Worm (Caenorhabditis elegans): ENCODE results near the gene pes-9.

The pes-9 gene

ce11 chrV:14585351-14585750 lies 11.5 kb downstream of the pes-9 start, which contains the start of gene Y40H4A.2:
Y40H4A.2 (minus strand) TSS chrV:14585451.
- no peak for TF ChIP-seq ama-1 (optimal IDR thresholded peaks at IDR 0.05)
- no peak for TF ChIP-seq ztf-4 (tag; optimal IDR thresholded peaks at IDR 0.05)

ce11 chrV:14579619-14580018 lies 17.2 kb downstream of the pes-9 start, which contains the start of gene gar-3:
gar-3 (minus strand) TSS chrV:14579719.
- TF ChIP-seq unc-55 (GFP tag; optimal IDR thresholded peaks at IDR 0.05) (peak; percentile 45), aly-2 (tag; optimal IDR thresholded peaks at IDR 0.05) (no peak)

DNA sequence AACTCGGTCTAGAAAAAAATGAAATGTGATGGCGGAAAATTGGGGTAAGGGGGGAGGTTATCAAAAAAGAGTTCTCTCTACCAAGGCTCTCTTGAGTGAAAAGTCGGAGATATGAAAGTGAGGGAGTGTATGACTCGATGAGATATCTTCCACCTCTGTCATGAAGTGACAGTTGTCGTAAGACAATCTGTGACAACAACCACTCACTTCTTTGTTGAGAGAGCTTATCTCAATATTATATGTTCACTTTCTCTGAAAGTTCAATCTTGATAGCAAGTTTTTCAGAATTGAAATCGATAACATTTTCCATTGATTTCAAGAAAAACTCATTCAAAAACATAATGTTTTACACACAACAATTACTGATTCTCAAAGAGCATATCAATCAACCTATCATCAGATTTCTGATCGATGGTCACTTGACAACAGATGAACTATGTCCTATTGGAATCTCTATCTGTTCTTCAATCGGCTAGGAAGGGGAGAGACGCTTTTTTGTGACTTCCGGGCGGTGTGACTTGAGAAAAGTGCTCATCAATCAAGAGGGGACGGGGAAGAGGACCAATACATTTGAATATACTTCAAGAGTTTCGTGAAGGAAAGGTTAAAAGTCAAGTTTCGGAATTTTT lies 20.0 kb downstream of the pes-9 start:
- TF ChIP-seq nhr-21 (tag; optimal IDR thresholded peaks at IDR 0.05) (no peak), aly-2 (tag; optimal IDR thresholded peaks at IDR 0.05) (no peak), nhr-10 (tag; optimal IDR thresholded peaks at IDR 0.05) (no peak), mdl-1 (tag; optimal IDR thresholded peaks at IDR 0.05) (no peak), snpc-4 (tag; optimal IDR thresholded peaks at IDR 0.05) (no peak), lsy-2 (tag; optimal IDR thresholded peaks at IDR 0.05) (peak in 1 of 2 experiments; percentile 8), F13H6.1 (tag; optimal IDR thresholded peaks at IDR 0.05) (peak; percentile 44), nhr-11 (tag; optimal IDR thresholded peaks at IDR 0.05) (no peak), crh-2 (tag; optimal IDR thresholded peaks at IDR 0.05) (no peak), alr-1 (tag; optimal IDR thresholded peaks at IDR 0.05) (no peak), Y55F3AM.14 (GFP tag; optimal IDR thresholded peaks at IDR 0.05) (no peak), gmeb-1 (tag; optimal IDR thresholded peaks at IDR 0.05) (no peak)

DNA sequence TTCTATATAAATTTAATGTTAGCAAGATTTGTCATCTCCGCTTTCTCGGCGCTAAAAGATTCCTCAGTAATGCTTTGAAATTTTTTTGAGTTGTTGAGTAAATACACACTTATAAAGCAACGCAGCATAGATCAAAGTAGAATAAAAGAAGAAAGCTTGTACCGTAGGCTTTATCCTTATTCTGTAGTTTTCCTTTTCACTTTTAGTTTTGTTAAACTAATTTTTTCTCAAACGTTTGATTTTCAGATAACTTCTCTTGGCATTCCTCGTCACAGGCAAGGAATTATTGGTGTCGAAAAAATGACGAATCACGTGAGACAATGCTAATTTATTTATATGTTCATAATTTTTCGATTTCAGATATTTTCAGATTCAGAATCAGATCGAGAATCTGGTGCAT lies 34.2 kb downstream of the pes-9 start, which contains the start of gene C53A5.11:
TSS of gene C53A5.11 (plus strand) at position 301 of the 400 bp plus-strand sequence.
- TF ChIP-seq sem-4 (tag; optimal IDR thresholded peaks at IDR 0.05), result no peak

ce11 chrV:14559312-14559711 lies 37.5 kb downstream of the pes-9 start, which contains the start of gene srt-32:
srt-32 (plus strand) TSS chrV:14559612.
- TF ChIP-seq blmp-1 (tag; optimal IDR thresholded peaks at IDR 0.05; ENCODE audit: insufficient read depth), result no peak
- TF ChIP-seq nhr-237 (tag; optimal IDR thresholded peaks at IDR 0.05), result no peak
- no peak for TF ChIP-seq nhr-77 (tag; optimal IDR thresholded peaks at IDR 0.05)
- TF ChIP-seq ZK546.5 (tag; optimal IDR thresholded peaks at IDR 0.05), result no peak

ce11 chrV:14558757-14559156 lies 38.1 kb downstream of the pes-9 start, which contains the start of gene C53A5.9:
C53A5.9 (minus strand) TSS chrV:14558857.
- TF ChIP-seq lin-11 (tag; optimal IDR thresholded peaks at IDR 0.05) (no peak), unc-39 (tag; optimal IDR thresholded peaks at IDR 0.05) (no peak)

- TF ChIP-seq unc-39 (tag; optimal IDR thresholded peaks at IDR 0.05), result no peak
- no peak for TF ChIP-seq nhr-129 (tag; optimal IDR thresholded peaks at IDR 0.05)
- no peak for TF ChIP-seq ztf-4 (tag; optimal IDR thresholded peaks at IDR 0.05)
- TF ChIP-seq ZK546.5 (tag; optimal IDR thresholded peaks at IDR 0.05), result no peak
- TF ChIP-seq F13H6.1 (tag; optimal IDR thresholded peaks at IDR 0.05), result no peak
- no peak for TF ChIP-seq crh-2 (tag; optimal IDR thresholded peaks at IDR 0.05)
- TF ChIP-seq sem-4 (tag; optimal IDR thresholded peaks at IDR 0.05), result no peak
- no peak for TF ChIP-seq gmeb-1 (tag; optimal IDR thresholded peaks at IDR 0.05)
- no peak for TF ChIP-seq nhr-23 (tag; optimal IDR thresholded peaks at IDR 0.05)
- no peak for TF ChIP-seq ceh-82 (tag; optimal IDR thresholded peaks at IDR 0.05)
- TF ChIP-seq sma-3 (GFP tag; optimal IDR thresholded peaks at IDR 0.05), result no peak
Observed at ce11 chrV:14556187-14556586, 40.6 kb downstream of the pes-9 start, which contains the start of gene srg-47. srg-47 (minus strand) TSS chrV:14556287.

- TF ChIP-seq lsy-2 (tag; optimal IDR thresholded peaks at IDR 0.05) (no peak), fos-1 (tag; optimal IDR thresholded peaks at IDR 0.05) (peak; percentile 16), C34F6.9 (tag; optimal IDR thresholded peaks at IDR 0.05) (peak; percentile 34)
Observed at ce11 chrV:14548510-14548909, 48.3 kb downstream of the pes-9 start.

Data from whole organism, L2 larva.